Worm (Caenorhabditis elegans): ENCODE results near the gene fbxa-214.
A peak's percentile ranks its signal among the peaks of the same experiment; 100 is the strongest.

The fbxa-214 gene

DNA sequence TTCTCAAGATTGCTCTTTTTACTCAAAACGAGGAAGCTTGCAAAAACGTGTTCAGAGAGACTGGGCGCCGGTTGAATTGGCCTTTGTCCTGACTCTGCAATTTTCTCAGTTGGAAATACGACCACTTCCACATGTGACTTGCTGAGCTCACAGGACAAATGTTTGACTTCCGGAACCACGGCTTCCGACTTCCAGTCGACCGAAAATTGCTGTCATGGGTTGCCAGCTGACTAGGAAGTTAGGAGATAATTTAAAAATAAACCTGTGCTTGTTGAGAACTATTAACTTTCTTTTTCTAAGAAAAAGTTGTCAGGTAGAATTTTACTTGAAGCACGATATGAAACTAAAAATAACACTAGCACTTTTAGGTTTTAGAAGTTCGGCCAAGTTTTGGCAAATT is 38.3 kb downstream of the fbxa-214 start:
- TF ChIP-seq ztf-29 (GFP tag; IDR thresholded peaks at IDR 0.05) (no peak), klf-2 (GFP tag; conservative IDR thresholded peaks at IDR 0.05) (no peak), cog-1 (tag; optimal IDR thresholded peaks at IDR 0.05) (no peak), ztf-23 (GFP tag; IDR thresholded peaks at IDR 0.05) (no peak), ref-1 (GFP tag; conservative IDR thresholded peaks at IDR 0.05) (no peak), T22C8.4 (GFP tag; IDR thresholded peaks at IDR 0.05) (no peak)

DNA sequence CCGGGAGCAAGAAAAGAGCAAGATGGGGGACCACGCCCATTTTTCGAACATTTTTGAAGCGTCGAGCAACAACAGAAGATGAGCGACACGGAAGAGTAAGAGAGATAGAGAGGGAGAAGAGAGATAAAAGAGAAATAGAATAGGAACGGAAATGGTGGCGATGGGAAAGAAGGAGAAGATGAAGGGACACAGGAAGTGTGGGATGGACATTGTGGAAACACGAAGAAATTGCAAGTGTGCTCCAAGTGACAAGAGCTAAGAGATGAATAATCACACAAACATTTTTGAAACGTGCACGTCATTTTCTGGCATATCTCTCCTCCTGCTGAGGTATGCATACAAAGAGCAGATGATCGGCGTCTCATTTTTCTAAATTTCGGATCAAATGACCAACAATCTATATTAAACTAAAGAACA is 39.3 kb downstream of the fbxa-214 start:
- 0 out of 2 replicates have a peak, but pooled peaks have one; percentile 29 for TF ChIP-seq flt-1 (GFP tag; IDR thresholded peaks at IDR 0.05)
- no peak for TF ChIP-seq ref-1 (GFP tag; conservative IDR thresholded peaks at IDR 0.05)
- peak; percentile 31 for TF ChIP-seq cog-1 (tag; optimal IDR thresholded peaks at IDR 0.05)

DNA sequence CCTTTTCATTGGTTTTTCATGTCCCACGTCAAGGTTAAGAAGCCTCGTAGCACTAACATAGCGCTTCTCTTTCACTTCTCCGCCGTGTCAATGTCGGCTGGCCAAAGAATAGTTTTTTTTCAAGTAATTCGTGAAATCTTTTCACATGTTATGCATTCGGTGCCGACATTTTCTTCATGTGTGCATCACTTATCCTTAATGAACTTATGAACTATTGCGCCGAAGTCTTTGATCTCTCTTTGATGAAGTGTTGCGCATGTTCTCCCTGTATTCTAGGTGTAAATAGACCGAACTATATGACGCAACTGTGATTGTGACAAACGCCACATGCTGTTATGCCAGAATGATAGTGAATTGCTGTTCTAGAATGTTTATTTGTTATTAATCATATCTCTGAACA is 47.8 kb downstream of the fbxa-214 start:
- TF ChIP-seq klf-2 (GFP tag; conservative IDR thresholded peaks at IDR 0.05) (no peak), med-1 (GFP tag; optimal IDR thresholded peaks at IDR 0.05; ENCODE audit: insufficient read depth) (no peak), cog-1 (tag; optimal IDR thresholded peaks at IDR 0.05) (no peak), tab-1 (GFP tag; IDR thresholded peaks at IDR 0.05) (no peak), ztf-23 (GFP tag; IDR thresholded peaks at IDR 0.05) (no peak), ref-1 (GFP tag; conservative IDR thresholded peaks at IDR 0.05) (no peak), ztf-29 (GFP tag; IDR thresholded peaks at IDR 0.05) (no peak), T22C8.4 (GFP tag; IDR thresholded peaks at IDR 0.05) (no peak), flt-1 (GFP tag; IDR thresholded peaks at IDR 0.05) (no peak)

DNA sequence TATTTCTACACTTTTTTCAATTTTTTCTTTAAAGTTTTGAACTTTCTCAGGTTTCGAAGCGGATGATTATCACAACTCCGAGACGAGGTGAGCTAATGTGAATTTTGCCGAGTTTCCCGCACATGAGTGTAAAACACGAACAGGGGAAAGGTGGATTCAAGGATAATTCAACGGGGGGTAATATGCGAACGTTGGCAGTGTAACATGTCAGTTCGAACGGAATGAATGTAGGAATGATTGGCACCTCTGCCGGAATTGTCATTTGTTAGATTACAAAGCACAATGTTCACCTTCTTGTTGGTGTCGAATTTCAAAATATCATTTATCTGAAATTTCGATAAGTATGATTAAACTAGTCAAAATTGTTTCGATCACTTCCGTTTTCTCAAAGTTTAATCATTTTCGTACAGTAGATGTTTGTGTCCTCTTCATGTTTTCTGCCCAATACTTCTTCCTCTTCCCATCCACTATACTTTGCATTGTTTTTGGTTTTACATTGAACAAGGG is 50.9 kb downstream of the fbxa-214 start, which contains the start of gene picc-1:
picc-1 (plus strand) TSS at position 51 of the 507 bp plus-strand sequence.
- TF ChIP-seq ztf-23 (GFP tag; IDR thresholded peaks at IDR 0.05) (no peak), tab-1 (GFP tag; IDR thresholded peaks at IDR 0.05) (no peak), med-1 (GFP tag; optimal IDR thresholded peaks at IDR 0.05; ENCODE audit: insufficient read depth) (no peak), ref-1 (GFP tag; conservative IDR thresholded peaks at IDR 0.05) (no peak), ztf-29 (GFP tag; IDR thresholded peaks at IDR 0.05) (no peak), cog-1 (tag; optimal IDR thresholded peaks at IDR 0.05) (no peak), flt-1 (GFP tag; IDR thresholded peaks at IDR 0.05) (no peak), klf-2 (GFP tag; conservative IDR thresholded peaks at IDR 0.05) (no peak), T22C8.4 (GFP tag; IDR thresholded peaks at IDR 0.05) (no peak)
